Worm (Caenorhabditis elegans) whole organism, early embryonic: ENCODE results near the gene R13H9.6.
"Not testable (repeated sequence)": the region's sequence is repeated elsewhere in the genome, so short reads cannot be mapped to it uniquely, and the experiment has no call there.

Source experiments
- B0310.2 ChIP-seq: sonication (generic microtip); optimal IDR thresholded peaks from 2 replicates; lab custom pipeline; 2016; ENCODE audit warnings: mild to moderate bottlenecking, missing genetic modification characterization, missing compliant biosample characterization
- F13C5.2 ChIP-seq: sonication (generic microtip); optimal IDR thresholded peaks from 2 replicates; lab custom pipeline; 2017; ENCODE audit warnings: mild to moderate bottlenecking, missing genetic modification characterization, inconsistent platforms, missing compliant biosample characterization
- aly-1 ChIP-seq: sonication (generic microtip); optimal IDR thresholded peaks from 2 replicates; lab custom pipeline; 2016; ENCODE audit warnings: missing genetic modification characterization, missing compliant biosample characterization
- ama-1 ChIP-seq: fragments of 150-350 bp; optimal IDR thresholded peaks from 2 replicates; lab custom pipeline; 2014
- ceh-13 ChIP-seq: fragments of 200-800 bp; sonication (Bioruptor generic); optimal IDR thresholded peaks from 2 replicates; lab custom pipeline; 2018; ENCODE audit warnings: mild to moderate bottlenecking, missing genetic modification characterization, missing compliant biosample characterization
- ceh-36 ChIP-seq: sonication (generic microtip); optimal IDR thresholded peaks from 2 replicates; lab custom pipeline; 2016; ENCODE audit warnings: missing genetic modification characterization, inconsistent platforms, missing compliant biosample characterization
- ets-7 ChIP-seq: sonication (generic microtip); optimal IDR thresholded peaks from 2 replicates; lab custom pipeline; 2016; ENCODE audit warnings: missing genotype, missing genetic modification characterization, missing compliant biosample characterization
- flt-1 ChIP-seq: fragments of 200-800 bp; sonication (Bioruptor generic); IDR thresholded peaks from 2 replicates; pipeline ENCODE4 v1.3.6; 2022; ENCODE audit warnings: missing genetic modification characterization, missing compliant biosample characterization
- hmbx-1 ChIP-seq: sonication (generic microtip); optimal IDR thresholded peaks from 2 replicates; lab custom pipeline; 2016; ENCODE audit warnings: mild to moderate bottlenecking, missing genetic modification characterization, missing compliant biosample characterization
- pes-1 ChIP-seq: fragments of 200-800 bp; sonication (Bioruptor generic); IDR thresholded peaks from 2 replicates; pipeline ENCODE4 v1.3.6; 2022; ENCODE audit warnings: missing genetic modification reagents, missing genetic modification characterization, missing compliant biosample characterization
- scrt-1 ChIP-seq: fragments of 200-800 bp; sonication (Bioruptor generic); IDR thresholded peaks from 2 replicates; pipeline ENCODE4 v1.3.6; 2022; ENCODE audit warnings: missing genetic modification characterization, missing compliant biosample characterization
- sea-1 ChIP-seq: fragments of 200-800 bp; sonication (Bioruptor generic); conservative IDR thresholded peaks from 2 replicates; pipeline ENCODE4 v1.3.6; 2022; ENCODE audit warnings: missing genetic modification characterization, missing compliant biosample characterization
- tbx-11 ChIP-seq: fragments of 200-800 bp; sonication (Bioruptor generic); IDR thresholded peaks from 2 replicates; pipeline ENCODE4 v1.3.6; 2022; ENCODE audit warnings: missing genetic modification characterization, missing compliant biosample characterization
- tra-4 ChIP-seq: sonication (generic microtip); optimal IDR thresholded peaks from 2 replicates; lab custom pipeline; 2017; ENCODE audit warnings: missing genetic modification characterization, missing compliant biosample characterization

DNA sequence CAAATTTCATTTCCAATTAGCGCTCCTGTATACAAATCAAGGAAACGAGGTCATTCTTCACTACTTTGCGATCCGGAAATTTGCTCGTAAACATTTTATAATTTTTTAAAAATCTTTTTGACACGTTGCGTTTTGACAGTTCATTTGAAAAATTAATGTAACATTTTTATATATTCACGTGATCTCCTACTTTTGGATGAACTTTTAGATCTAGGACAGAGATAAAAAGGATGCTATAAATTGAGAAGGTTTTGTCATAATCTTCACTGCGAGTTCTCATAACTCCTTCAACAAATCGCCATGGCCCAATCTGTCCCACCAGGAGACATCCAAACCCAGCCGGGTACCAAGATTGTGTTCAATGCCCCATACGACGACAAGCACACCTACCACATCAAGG, 6.2 kb downstream of the R13H9.6 start, which contains the start of gene msp-57:
- TF ChIP-seq ceh-13 (GFP tag; lab: Kevin White, UChicago); tbx-11; ceh-36 (tag; lab: Kevin White, UChicago); ama-1; ets-7 (tag; lab: Kevin White, UChicago); aly-1 (tag; lab: Kevin White, UChicago); tra-4 (tag; lab: Kevin White, UChicago); flt-1 (GFP tag; lab: Robert Waterston, UW); hmbx-1 (tag; lab: Kevin White, UChicago); F13C5.2 (tag; lab: Kevin White, UChicago); sea-1 (GFP tag; lab: Robert Waterston, UW); pes-1 (GFP tag; lab: Robert Waterston, UW); scrt-1 (GFP tag; lab: Robert Waterston, UW); B0310.2 (tag; lab: Kevin White, UChicago): not testable (repeated sequence)
